Worm (Caenorhabditis elegans) whole organism, L4 larva: ENCODE data around the gene rga-1.

Experiments
- lim-7 ChIP-seq: fragments of 200-800 bp; sonication (Bioruptor generic); IDR thresholded peaks from 2 replicates; pipeline ENCODE4 v1.3.6; 2022; ENCODE audit warnings: missing genetic modification characterization, missing compliant biosample characterization
- lin-39 ChIP-seq: fragments of 150-350 bp; optimal IDR thresholded peaks from 2 replicates; lab custom pipeline; 2014; ENCODE audit warnings: missing biosample characterization, missing genetic modification reagents, missing genetic modification characterization

ce11 chrII:11464427-11464944 lies at the start of gene rga-1, which contains the start of gene aars-1:
- TF ChIP-seq lin-39 (tag; lab: Kevin White, UChicago) (no peak), lim-7 (no peak)
